Fruit fly (Drosophila melanogaster): ENCODE data around the gene CG8814.

dm6 chr2L:2855204-2855768 lies 19.4 kb upstream of the CG8814 start:
- no peak for TF ChIP-seq toe (GFP tag; optimal IDR thresholded peaks at IDR 0.05)
- TF ChIP-seq pad (GFP tag; optimal IDR thresholded peaks at IDR 0.05): no peak
- no peak for TF ChIP-seq tj (GFP tag; optimal IDR thresholded peaks at IDR 0.05)
- TF ChIP-seq Hr96 (GFP tag; optimal IDR thresholded peaks at IDR 0.05): no peak
- TF ChIP-seq cnc (optimal IDR thresholded peaks at IDR 0.05): no peak
